Worm (Caenorhabditis elegans) whole organism, early embryonic: ENCODE data around the gene M28.4.

Experiments used
- B0310.2 ChIP-seq: sonication (generic microtip); optimal IDR thresholded peaks from 2 replicates; lab custom pipeline; 2016; ENCODE audit warnings: mild to moderate bottlenecking, missing genetic modification characterization, missing compliant biosample characterization
- F13C5.2 ChIP-seq: sonication (generic microtip); optimal IDR thresholded peaks from 2 replicates; lab custom pipeline; 2017; ENCODE audit warnings: mild to moderate bottlenecking, missing genetic modification characterization, inconsistent platforms, missing compliant biosample characterization
- ama-1 ChIP-seq: fragments of 150-350 bp; optimal IDR thresholded peaks from 2 replicates; lab custom pipeline; 2014
- ceh-13 ChIP-seq: fragments of 200-800 bp; sonication (Bioruptor generic); optimal IDR thresholded peaks from 2 replicates; lab custom pipeline; 2018; ENCODE audit warnings: mild to moderate bottlenecking, missing genetic modification characterization, missing compliant biosample characterization
- flt-1 ChIP-seq: fragments of 200-800 bp; sonication (Bioruptor generic); IDR thresholded peaks from 2 replicates; pipeline ENCODE4 v1.3.6; 2022; ENCODE audit warnings: missing genetic modification characterization, missing compliant biosample characterization
- tbx-11 ChIP-seq: fragments of 200-800 bp; sonication (Bioruptor generic); IDR thresholded peaks from 2 replicates; pipeline ENCODE4 v1.3.6; 2022; ENCODE audit warnings: missing genetic modification characterization, missing compliant biosample characterization

- TF ChIP-seq F13C5.2, result no peak
- TF ChIP-seq B0310.2, result no peak
- TF ChIP-seq ama-1, result no peak
- no peak for TF ChIP-seq ceh-13 (GFP tag; lab: Kevin White, UChicago)
- no peak for TF ChIP-seq flt-1 (GFP tag; lab: Robert Waterston, UW)
- TF ChIP-seq tbx-11, result no peak
Measured at ce11 chrII:10607238-10607961, 36.1 kb upstream of the M28.4 start, which contains the start of gene ccm-3.
